Worm (Caenorhabditis elegans): Measurements from ENCODE around the gene rnr-2.

The rnr-2 gene

DNA sequence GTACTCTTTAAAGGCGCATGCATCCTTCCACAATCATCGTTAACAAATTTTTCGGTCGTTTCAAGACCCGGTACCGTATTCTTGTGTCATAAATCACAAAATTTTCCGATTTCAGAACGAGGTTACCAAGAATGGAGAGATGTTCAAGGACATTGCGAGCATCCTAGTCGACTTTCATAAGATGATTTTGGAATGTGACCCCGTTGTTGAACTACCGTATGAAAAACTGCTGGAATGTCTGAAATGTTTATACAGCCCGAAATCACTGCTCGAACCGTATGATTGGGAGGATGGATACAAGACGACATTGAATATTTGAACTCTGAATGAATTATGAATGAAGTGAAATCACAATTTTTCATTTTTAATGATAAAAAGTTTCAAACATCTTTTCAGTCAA lies 1.8 kb downstream of the rnr-2 start:
- no peak for TF ChIP-seq pag-3 (tag; optimal IDR thresholded peaks at IDR 0.05; ENCODE audit: borderline replicate concordance, insufficient read depth)
- 0 out of 2 replicates have a peak, but pooled peaks have one; percentile 17 for TF ChIP-seq grh-1 (GFP tag; IDR thresholded peaks at IDR 0.05)
- TF ChIP-seq mep-1 (tag; optimal IDR thresholded peaks at IDR 0.05) = no peak
- TF ChIP-seq aha-1 (tag; optimal IDR thresholded peaks at IDR 0.05) = no peak
- TF ChIP-seq unc-98 (GFP tag; IDR thresholded peaks at IDR 0.05) = no peak
- no peak for TF ChIP-seq vab-15 (tag; optimal IDR thresholded peaks at IDR 0.05)
- no peak for TF ChIP-seq lsy-2 (tag; optimal IDR thresholded peaks at IDR 0.05)
- TF ChIP-seq C04F5.9 (tag; optimal IDR thresholded peaks at IDR 0.05) = no peak
- TF ChIP-seq ztf-11 (tag; optimal IDR thresholded peaks at IDR 0.05) = peak in 1 of 2 experiments; percentile 3

DNA sequence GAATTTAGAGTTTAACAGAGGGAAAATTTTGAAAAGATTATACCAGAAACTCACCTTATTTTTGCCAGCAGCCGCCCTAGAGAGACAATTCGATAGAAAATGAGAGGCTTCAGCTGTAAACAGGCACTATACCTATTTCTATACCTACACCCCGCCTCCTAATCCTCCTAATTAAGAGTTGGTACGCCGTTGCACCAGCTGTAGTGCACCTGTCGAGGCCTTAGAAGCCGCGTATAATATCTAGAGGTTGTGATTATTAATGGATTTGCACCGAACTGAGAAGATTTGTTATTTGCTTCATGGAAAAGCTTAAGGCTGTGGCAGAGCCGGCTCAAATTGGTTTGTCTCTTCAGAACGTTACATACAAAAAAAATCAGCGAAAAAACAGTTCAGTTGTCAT lies 2.7 kb downstream of the rnr-2 start, which contains the start of gene C03C10.5:
TSS of gene C03C10.5 (minus strand) at position 101 of the 400 bp plus-strand sequence.
- TF ChIP-seq nhr-11 (tag; optimal IDR thresholded peaks at IDR 0.05) (no peak), nhr-84 (tag; optimal IDR thresholded peaks at IDR 0.05) (no peak)

DNA sequence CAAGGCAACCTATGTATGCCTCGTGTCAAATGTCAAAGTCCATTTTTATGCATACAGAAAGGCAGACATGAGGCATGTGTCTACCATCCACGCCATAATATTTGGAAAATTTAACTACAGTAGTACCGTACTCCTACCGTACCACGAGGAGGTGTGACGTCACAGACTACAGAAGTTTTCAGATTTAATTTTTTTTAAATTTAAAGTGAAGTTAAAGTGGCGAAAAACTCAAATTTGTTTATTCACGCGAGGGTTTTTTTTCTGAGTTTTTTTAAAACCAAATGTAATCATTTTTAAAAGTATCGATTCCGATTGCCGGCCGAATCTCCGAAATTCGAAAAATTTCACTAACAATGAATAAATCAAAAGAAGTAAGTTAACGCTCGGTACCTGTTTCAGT lies 3.9 kb downstream of the rnr-2 start, which contains the start of gene C03C10.2:
TSS of gene C03C10.2 (plus strand) at position 301 of the 400 bp plus-strand sequence.
- TF ChIP-seq grh-1 (GFP tag; IDR thresholded peaks at IDR 0.05) = no peak
- TF ChIP-seq nhr-20 (tag; optimal IDR thresholded peaks at IDR 0.05) = no peak
- TF ChIP-seq tlp-1 (tag; optimal IDR thresholded peaks at IDR 0.05) = no peak
- no peak for TF ChIP-seq zag-1 (tag; optimal IDR thresholded peaks at IDR 0.05)
- TF ChIP-seq fkh-8 (tag; optimal IDR thresholded peaks at IDR 0.05) = no peak
- TF ChIP-seq ceh-82 (tag; optimal IDR thresholded peaks at IDR 0.05) = no peak
- no peak for TF ChIP-seq jun-1 (tag; optimal IDR thresholded peaks at IDR 0.05)
- TF ChIP-seq lin-13 (GFP tag; optimal IDR thresholded peaks at IDR 0.05) = no peak
- TF ChIP-seq skn-1 (tag; optimal IDR thresholded peaks at IDR 0.05) = no peak
- no peak for TF ChIP-seq snu-23 (GFP tag; optimal IDR thresholded peaks at IDR 0.05)

DNA sequence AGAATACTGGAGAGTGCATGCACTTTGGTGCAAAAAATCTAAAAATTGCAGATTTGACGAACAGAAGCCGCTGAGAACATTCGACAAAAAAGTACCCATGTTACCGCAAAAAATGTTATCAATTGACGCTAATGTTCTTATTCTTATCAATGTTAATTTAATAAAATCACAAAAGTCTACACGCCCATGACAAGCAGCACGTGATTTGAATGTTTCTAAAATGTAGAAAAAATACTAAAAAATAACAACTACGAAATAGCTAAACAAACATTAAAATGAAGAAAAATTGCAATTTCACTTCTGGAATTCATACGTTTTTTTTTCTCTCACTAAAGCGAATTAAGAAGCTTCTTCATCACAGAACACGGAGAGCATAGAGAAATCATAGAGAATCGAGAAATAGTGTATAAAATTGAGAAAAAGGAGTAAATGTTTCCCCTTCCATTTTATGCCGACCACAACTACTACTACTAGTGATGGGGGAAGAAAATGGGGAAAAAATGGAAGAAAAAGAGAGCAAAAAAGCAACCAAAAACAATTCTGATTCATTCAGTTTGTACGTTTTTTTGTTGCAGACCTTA lies 6.3 kb downstream of the rnr-2 start:
- TF ChIP-seq swsn-7 (tag; optimal IDR thresholded peaks at IDR 0.05) (peak; percentile 10), ceh-8 (GFP tag; optimal IDR thresholded peaks at IDR 0.05) (no peak), nhr-71 (tag; optimal IDR thresholded peaks at IDR 0.05) (peak; percentile 37), ztf-11 (tag; optimal IDR thresholded peaks at IDR 0.05) (no peak), efl-1 (optimal IDR thresholded peaks at IDR 0.05) (peak; percentile 15 to 26), efl-1 (GFP tag; optimal IDR thresholded peaks at IDR 0.05 in 1 of 2) (peak in 1 of 2 experiments; percentile 33), ces-1 (GFP tag; optimal IDR thresholded peaks at IDR 0.05) (no peak), lin-35 (GFP tag; optimal IDR thresholded peaks at IDR 0.05) (peak in 1 of 2 experiments; percentile 46), nhr-77 (tag; optimal IDR thresholded peaks at IDR 0.05) (no peak), lin-13 (GFP tag; optimal IDR thresholded peaks at IDR 0.05) (no peak), nhr-19 (GFP tag; conservative IDR thresholded peaks at IDR 0.05) (no peak), ceh-82 (tag; optimal IDR thresholded peaks at IDR 0.05) (peak in 1 of 3 experiments; percentile 26), lsy-2 (tag; optimal IDR thresholded peaks at IDR 0.05) (peak; percentile 7 to 59), aha-1 (tag; optimal IDR thresholded peaks at IDR 0.05) (no peak), nhr-20 (tag; optimal IDR thresholded peaks at IDR 0.05) (no peak), ets-5 (GFP tag; IDR thresholded peaks at IDR 0.05) (no peak), tlp-1 (tag; optimal IDR thresholded peaks at IDR 0.05) (no peak), snpc-4 (tag; optimal IDR thresholded peaks at IDR 0.05) (no peak), unc-98 (GFP tag; IDR thresholded peaks at IDR 0.05) (no peak), lin-14 (GFP tag; optimal IDR thresholded peaks at IDR 0.05) (peak; percentile 69), dsc-1 (tag; optimal IDR thresholded peaks at IDR 0.05) (peak; percentile 56), egl-27 (tag; optimal IDR thresholded peaks at IDR 0.05) (no peak), lir-3 (tag; optimal IDR thresholded peaks at IDR 0.05; ENCODE audit: poor library complexity) (no peak), pax-3 (tag; optimal IDR thresholded peaks at IDR 0.05) (no peak), aly-2 (tag; optimal IDR thresholded peaks at IDR 0.05) (no peak), ama-1 (optimal IDR thresholded peaks at IDR 0.05) (no peak), alr-1 (tag; optimal IDR thresholded peaks at IDR 0.05; ENCODE audit: borderline replicate concordance) (no peak), elt-2 (tag; optimal IDR thresholded peaks at IDR 0.05) (peak; percentile 50), ceh-90 (tag; optimal IDR thresholded peaks at IDR 0.05) (no peak), snu-23 (GFP tag; optimal IDR thresholded peaks at IDR 0.05) (peak; percentile 1), zag-1 (tag; optimal IDR thresholded peaks at IDR 0.05) (no peak), nhr-12 (tag; optimal IDR thresholded peaks at IDR 0.05) (no peak), fos-1 (tag; optimal IDR thresholded peaks at IDR 0.05) (no peak), unc-62 (GFP tag; optimal IDR thresholded peaks at IDR 0.05) (no peak), nhr-47 (tag; optimal IDR thresholded peaks at IDR 0.05) (peak; percentile 27)

Data from whole organism, L1 larva.